Fruit fly (Drosophila melanogaster): Measurements from ENCODE around the gene rg.

Gene rg

dm6 chrX:5086724-5087660 lies 1.4 kb downstream of the rg start (continued):
- TF ChIP-seq CG1529 (GFP tag; optimal IDR thresholded peaks at IDR 0.05): peak; percentile 40
- TF ChIP-seq CG11504 (tag; optimal IDR thresholded peaks at IDR 0.05): peak; percentile 80
- TF ChIP-seq CG7357 (GFP tag; IDR thresholded peaks at IDR 0.05): no peak
- no peak for TF ChIP-seq CG6175 (GFP tag; IDR thresholded peaks at IDR 0.05)
- TF ChIP-seq CG17361 (GFP tag; IDR thresholded peaks at IDR 0.05): peak; percentile 83
- no peak for TF ChIP-seq tna (GFP tag; IDR thresholded peaks at IDR 0.05; ENCODE audit: partially characterized antibody)
- no peak for TF ChIP-seq Doc2 (GFP tag; IDR thresholded peaks at IDR 0.05)
- no peak for TF ChIP-seq eyg (GFP tag; optimal IDR thresholded peaks at IDR 0.05)
- TF ChIP-seq CG4617 (GFP tag; optimal IDR thresholded peaks at IDR 0.05; ENCODE audit: borderline replicate concordance): no peak
- TF ChIP-seq al (GFP tag; IDR thresholded peaks at IDR 0.05): 0 out of 2 replicates have a peak, but pooled peaks have one; percentile 22
- no peak for TF ChIP-seq lov (optimal IDR thresholded peaks at IDR 0.05)
- TF ChIP-seq lov (GFP tag; IDR thresholded peaks at IDR 0.05): no peak
- no peak for TF ChIP-seq fru (optimal IDR thresholded peaks at IDR 0.05)
- no peak for TF ChIP-seq ash1 (GFP tag; optimal IDR thresholded peaks at IDR 0.05)
- TF ChIP-seq CG8359 (GFP tag; optimal IDR thresholded peaks at IDR 0.05; ENCODE audit: borderline replicate concordance): no peak
- TF ChIP-seq ems (GFP tag; optimal IDR thresholded peaks at IDR 0.05): peak; percentile 21
- TF ChIP-seq Sry-δ (GFP tag; optimal IDR thresholded peaks at IDR 0.05): no peak
- no peak for TF ChIP-seq aop (GFP tag; IDR thresholded peaks at IDR 0.05)
- peak; percentile 55 for TF ChIP-seq Blimp-1 (GFP tag; optimal IDR thresholded peaks at IDR 0.05)
- peak; percentile 41 for TF ChIP-seq Hmr (GFP tag; optimal IDR thresholded peaks at IDR 0.05)
- TF ChIP-seq gsb-n (tag; optimal IDR thresholded peaks at IDR 0.05): no peak
- peak; percentile 53 for TF ChIP-seq HHEX (GFP tag; optimal IDR thresholded peaks at IDR 0.05)
- TF ChIP-seq run (tag; optimal IDR thresholded peaks at IDR 0.05): no peak
- no peak; the same call in none of the 2 replicates for TF ChIP-seq Drgx (GFP tag; IDR thresholded peaks at IDR 0.05)
- no peak for TF ChIP-seq Dp (GFP tag; optimal IDR thresholded peaks at IDR 0.05)
- no peak for TF ChIP-seq Spps (tag; optimal IDR thresholded peaks at IDR 0.05)
- 0 out of 2 replicates have a peak, but pooled peaks have one; percentile 12 for TF ChIP-seq Rx (GFP tag; IDR thresholded peaks at IDR 0.05)
- no peak for TF ChIP-seq gce (GFP tag; IDR thresholded peaks at IDR 0.05)
- peak; percentile 57 for TF ChIP-seq Chrac-16 (GFP tag; optimal IDR thresholded peaks at IDR 0.05)
- no peak for TF ChIP-seq maf-S (GFP tag; optimal IDR thresholded peaks at IDR 0.05)
- no peak for TF ChIP-seq CG2202 (tag; optimal IDR thresholded peaks at IDR 0.05)
- peak; percentile 34; the same call in 1 of the 2 replicates for TF ChIP-seq CG32532 (GFP tag; IDR thresholded peaks at IDR 0.05)
- TF ChIP-seq CG10366 (GFP tag; IDR thresholded peaks at IDR 0.05): no peak; the same call in 1 of the 2 replicates
- TF ChIP-seq CG17359 (tag; optimal IDR thresholded peaks at IDR 0.05): peak; percentile 45
- TF ChIP-seq cato (GFP tag; optimal IDR thresholded peaks at IDR 0.05; ENCODE audit: borderline replicate concordance): peak; percentile 14
- TF ChIP-seq en (GFP tag; optimal IDR thresholded peaks at IDR 0.05): peak; percentile 36
- no peak for TF ChIP-seq B-H1 (GFP tag; IDR thresholded peaks at IDR 0.05)
- TF ChIP-seq Asciz (GFP tag; optimal IDR thresholded peaks at IDR 0.05): peak; percentile 66
- no peak for TF ChIP-seq kah (GFP tag; optimal IDR thresholded peaks at IDR 0.05)
- TF ChIP-seq Atf-2 (GFP tag; optimal IDR thresholded peaks at IDR 0.05): peak; percentile 53
- TF ChIP-seq D19A (tag; optimal IDR thresholded peaks at IDR 0.05): peak; percentile 94
- TF ChIP-seq PHDP (tag; optimal IDR thresholded peaks at IDR 0.05): peak; percentile 62
- TF ChIP-seq HmgD (GFP tag; optimal IDR thresholded peaks at IDR 0.05): no peak
- TF ChIP-seq lmd (GFP tag; IDR thresholded peaks at IDR 0.05): peak; percentile 48
- TF ChIP-seq unpg (GFP tag; optimal IDR thresholded peaks at IDR 0.05): peak; percentile 65
- no peak for TF ChIP-seq Dll (GFP tag; IDR thresholded peaks at IDR 0.05; ENCODE audit: partially characterized antibody)
- 0 out of 3 replicates have a peak, but pooled peaks have one; percentile 43 for TF ChIP-seq CG11695 (GFP tag; IDR thresholded peaks at IDR 0.05)
- TF ChIP-seq yki (optimal IDR thresholded peaks at IDR 0.05): no peak
- no peak for TF ChIP-seq Poxn (GFP tag; IDR thresholded peaks at IDR 0.05)
- no peak for TF ChIP-seq CG16779 (GFP tag; IDR thresholded peaks at IDR 0.05)

Data from whole organism, embryonic.